1 fruit fly cellular context compared by ENCODE assay signal in genomic region chrX:339866-340571, dm6.
TF ChIP-seq lines count a peak whose summit lies in the region.

No protein-coding gene starts in this region.

TF ChIP-seq in whole organism, embryonic, 481 proteins besides CTCF, POLR2A, EP300 and RAD21 (continued from another document and continues in another):
- TF ChIP-seq Eip74EF (GFP tag; optimal IDR thresholded peaks at IDR 0.05; lab: Kevin White, UChicago) (peak in 1 of 2 experiments; percentile 53), Hr78 (GFP tag; optimal IDR thresholded peaks at IDR 0.05; lab: Kevin White, UChicago) (peak in 1 of 2 experiments; percentile 53), CG17359 (tag; optimal IDR thresholded peaks at IDR 0.05; lab: Kevin White, UChicago) (peak; percentile 20), HLH54F (GFP tag; optimal IDR thresholded peaks at IDR 0.05; lab: Kevin White, UChicago) (no peak), CG4617 (GFP tag; optimal IDR thresholded peaks at IDR 0.05; lab: Kevin White, UChicago; ENCODE audit: borderline replicate concordance) (no peak), CG17612 (GFP tag; IDR thresholded peaks at IDR 0.05; lab: Robert Waterston, UW) (no peak), Dp (GFP tag; optimal IDR thresholded peaks at IDR 0.05; lab: Kevin White, UChicago) (no peak), p53 (GFP tag; optimal IDR thresholded peaks at IDR 0.05; lab: Kevin White, UChicago) (no peak), CG17328 (GFP tag; IDR thresholded peaks at IDR 0.05; lab: Robert Waterston, UW) (no peak), CG4282 (GFP tag; optimal IDR thresholded peaks at IDR 0.05; lab: Kevin White, UChicago) (no peak), CG15601 (tag; optimal IDR thresholded peaks at IDR 0.05; lab: Kevin White, UChicago) (no peak), CG34376 (GFP tag; optimal IDR thresholded peaks at IDR 0.05; lab: Kevin White, UChicago) (no peak), CG18619 (GFP tag; optimal IDR thresholded peaks at IDR 0.05; lab: Kevin White, UChicago) (no peak), CG7987 (GFP tag; optimal IDR thresholded peaks at IDR 0.05; lab: Kevin White, UChicago) (no peak), CG10267 (tag; optimal IDR thresholded peaks at IDR 0.05; lab: Kevin White, UChicago) (no peak), Dref (GFP tag; IDR thresholded peaks at IDR 0.05; lab: Robert Waterston, UW) (no peak), Vsx1 (GFP tag; optimal IDR thresholded peaks at IDR 0.05; lab: Kevin White, UChicago) (no peak), CG17829 (tag; optimal IDR thresholded peaks at IDR 0.05; lab: Kevin White, UChicago) (peak; percentile 4), CG13296 (GFP tag; optimal IDR thresholded peaks at IDR 0.05; lab: Kevin White, UChicago) (no peak), CG1024 (GFP tag; IDR thresholded peaks at IDR 0.05; lab: Robert Waterston, UW) (no peak), CG13775 (GFP tag; optimal IDR thresholded peaks at IDR 0.05; lab: Kevin White, UChicago) (no peak), CG10959 (GFP tag; IDR thresholded peaks at IDR 0.05; lab: Robert Waterston, UW) (no peak), ab (GFP tag; optimal IDR thresholded peaks at IDR 0.05; lab: Kevin White, UChicago) (no peak), CG2678 (tag; optimal IDR thresholded peaks at IDR 0.05; lab: Kevin White, UChicago) (peak; percentile 13), CG11093 (GFP tag; IDR thresholded peaks at IDR 0.05; lab: Robert Waterston, UW) (no peak), Sry-β (GFP tag; optimal IDR thresholded peaks at IDR 0.05; lab: Kevin White, UChicago) (no peak), Hmr (GFP tag; optimal IDR thresholded peaks at IDR 0.05; lab: Kevin White, UChicago) (no peak), Oli (tag; optimal IDR thresholded peaks at IDR 0.05; lab: Kevin White, UChicago) (peak; percentile 9), nau (GFP tag; optimal IDR thresholded peaks at IDR 0.05; lab: Kevin White, UChicago) (no peak), CG14667 (GFP tag; IDR thresholded peaks at IDR 0.05; lab: Robert Waterston, UW) (no peak), trh (GFP tag; optimal IDR thresholded peaks at IDR 0.05; lab: Kevin White, UChicago) (no peak), CG1792 (GFP tag; optimal IDR thresholded peaks at IDR 0.05; lab: Kevin White, UChicago) (no peak), Dbx (GFP tag; IDR thresholded peaks at IDR 0.05; lab: Robert Waterston, UW) (no peak), MBD-R2 (GFP tag; IDR thresholded peaks at IDR 0.05; lab: Robert Waterston, UW) (no peak), Poxn (GFP tag; IDR thresholded peaks at IDR 0.05; lab: Robert Waterston, UW) (no peak), stwl (tag; optimal IDR thresholded peaks at IDR 0.05; lab: Kevin White, UChicago) (peak; percentile 76), Ets65A (GFP tag; lab: Kevin White, UChicago) (no peak), usp (GFP tag; optimal IDR thresholded peaks at IDR 0.05; lab: Kevin White, UChicago) (no peak), maf-S (GFP tag; optimal IDR thresholded peaks at IDR 0.05; lab: Kevin White, UChicago) (no peak), HHEX (GFP tag; optimal IDR thresholded peaks at IDR 0.05; lab: Kevin White, UChicago) (no peak), schlank (tag; optimal IDR thresholded peaks at IDR 0.05; lab: Kevin White, UChicago) (no peak), HmgD (GFP tag; optimal IDR thresholded peaks at IDR 0.05; lab: Kevin White, UChicago) (no peak), Dip2 (GFP tag; IDR thresholded peaks at IDR 0.05; lab: Robert Waterston, UW) (no peak), unpg (GFP tag; optimal IDR thresholded peaks at IDR 0.05; lab: Kevin White, UChicago) (peak; percentile 18), jumu (GFP tag; optimal IDR thresholded peaks at IDR 0.05; lab: Kevin White, UChicago) (no peak), CG43689 (GFP tag; IDR thresholded peaks at IDR 0.05; lab: Robert Waterston, UW) (no peak), lilli (GFP tag; optimal IDR thresholded peaks at IDR 0.05; lab: Kevin White, UChicago) (no peak), da (GFP tag; optimal IDR thresholded peaks at IDR 0.05; lab: Kevin White, UChicago) (no peak), tna (GFP tag; IDR thresholded peaks at IDR 0.05; lab: Robert Waterston, UW; ENCODE audit: partially characterized antibody) (no peak), E2f2 (GFP tag; IDR thresholded peaks at IDR 0.05; lab: Robert Waterston, UW) (no peak), exex (tag; optimal IDR thresholded peaks at IDR 0.05; lab: Kevin White, UChicago) (no peak), NC2α (GFP tag; optimal IDR thresholded peaks at IDR 0.05; lab: Kevin White, UChicago) (no peak), prd (optimal IDR thresholded peaks at IDR 0.05; lab: Kevin White, UChicago) (no peak), prd (GFP tag; IDR thresholded peaks at IDR 0.05; lab: Robert Waterston, UW) (no peak), CG33557 (GFP tag; optimal IDR thresholded peaks at IDR 0.05; lab: Kevin White, UChicago) (no peak), Elba2 (GFP tag; optimal IDR thresholded peaks at IDR 0.05; lab: Kevin White, UChicago) (no peak), Taf1 (GFP tag; IDR thresholded peaks at IDR 0.05; lab: Robert Waterston, UW) (no peak), zfh2 (GFP tag; optimal IDR thresholded peaks at IDR 0.05; lab: Kevin White, UChicago) (no peak), Hsf (GFP tag; optimal IDR thresholded peaks at IDR 0.05; lab: Kevin White, UChicago) (no peak), CG30431 (GFP tag; optimal IDR thresholded peaks at IDR 0.05; lab: Kevin White, UChicago) (no peak), zfh1 (GFP tag; IDR thresholded peaks at IDR 0.05; lab: Robert Waterston, UW) (no peak), CG2889 (GFP tag; IDR thresholded peaks at IDR 0.05; lab: Robert Waterston, UW) (no peak), zf30C (GFP tag; optimal IDR thresholded peaks at IDR 0.05; lab: Kevin White, UChicago) (no peak), CG8089 (GFP tag; optimal IDR thresholded peaks at IDR 0.05; lab: Kevin White, UChicago) (no peak), amos (GFP tag; IDR thresholded peaks at IDR 0.05; lab: Robert Waterston, UW; ENCODE audit: partially characterized antibody) (no peak), CG3065 (GFP tag; optimal IDR thresholded peaks at IDR 0.05; lab: Kevin White, UChicago) (no peak), Ssrp (tag; optimal IDR thresholded peaks at IDR 0.05; lab: Kevin White, UChicago) (no peak), CG6813 (GFP tag; optimal IDR thresholded peaks at IDR 0.05; lab: Kevin White, UChicago) (no peak), Bgb (GFP tag; IDR thresholded peaks at IDR 0.05; lab: Robert Waterston, UW; ENCODE audit: partially characterized antibody) (no peak), Mad (GFP tag; optimal IDR thresholded peaks at IDR 0.05; lab: Kevin White, UChicago) (no peak), sna (GFP tag; IDR thresholded peaks at IDR 0.05; lab: Robert Waterston, UW; ENCODE audit: partially characterized antibody) (no peak), CG42726 (GFP tag; IDR thresholded peaks at IDR 0.05; lab: Robert Waterston, UW; ENCODE audit: partially characterized antibody) (no peak), CG31365 (tag; optimal IDR thresholded peaks at IDR 0.05; lab: Kevin White, UChicago) (no peak), CG2712 (tag; optimal IDR thresholded peaks at IDR 0.05; lab: Kevin White, UChicago) (peak; percentile 37), CG13287 (GFP tag; IDR thresholded peaks at IDR 0.05; lab: Robert Waterston, UW; ENCODE audit: partially characterized antibody) (no peak), CG1602 (GFP tag; optimal IDR thresholded peaks at IDR 0.05; lab: Kevin White, UChicago) (no peak), corto (GFP tag; optimal IDR thresholded peaks at IDR 0.05; lab: Kevin White, UChicago) (no peak), CG17568 (GFP tag; optimal IDR thresholded peaks at IDR 0.05; lab: Kevin White, UChicago) (no peak), Deaf1 (tag; optimal IDR thresholded peaks at IDR 0.05; lab: Kevin White, UChicago) (no peak), disco-r (GFP tag; optimal IDR thresholded peaks at IDR 0.05; lab: Kevin White, UChicago) (no peak), ems (GFP tag; optimal IDR thresholded peaks at IDR 0.05; lab: Kevin White, UChicago) (no peak), CG12299 (tag; optimal IDR thresholded peaks at IDR 0.05; lab: Kevin White, UChicago) (no peak), Lpt (GFP tag; optimal IDR thresholded peaks at IDR 0.05; lab: Kevin White, UChicago) (no peak), ERR (GFP tag; optimal IDR thresholded peaks at IDR 0.05; lab: Kevin White, UChicago) (no peak), gro (GFP tag; optimal IDR thresholded peaks at IDR 0.05; lab: Kevin White, UChicago) (no peak), TFAM (GFP tag; optimal IDR thresholded peaks at IDR 0.05; lab: Kevin White, UChicago) (no peak), CG4854 (GFP tag; optimal IDR thresholded peaks at IDR 0.05; lab: Kevin White, UChicago) (no peak), Nf-YB (GFP tag; optimal IDR thresholded peaks at IDR 0.05; lab: Kevin White, UChicago) (no peak), ato (GFP tag; IDR thresholded peaks at IDR 0.05; lab: Robert Waterston, UW; ENCODE audit: partially characterized antibody) (no peak), Awh (GFP tag; IDR thresholded peaks at IDR 0.05; lab: Robert Waterston, UW) (no peak), CG13123 (GFP tag; optimal IDR thresholded peaks at IDR 0.05; lab: Kevin White, UChicago) (no peak), Nf-YA (GFP tag; IDR thresholded peaks at IDR 0.05; lab: Robert Waterston, UW) (no peak), vvl (GFP tag; IDR thresholded peaks at IDR 0.05; lab: Robert Waterston, UW) (peak; percentile 75), CG5245 (GFP tag; optimal IDR thresholded peaks at IDR 0.05; lab: Kevin White, UChicago) (no peak), CG8944 (GFP tag; optimal IDR thresholded peaks at IDR 0.05; lab: Kevin White, UChicago) (no peak), grau (tag; optimal IDR thresholded peaks at IDR 0.05; lab: Kevin White, UChicago) (peak; percentile 12), Sin3A (optimal IDR thresholded peaks at IDR 0.05; lab: Kevin White, UChicago) (no peak), CG4360 (GFP tag; IDR thresholded peaks at IDR 0.05; lab: Robert Waterston, UW) (no peak), CG32772 (GFP tag; IDR thresholded peaks at IDR 0.05; lab: Robert Waterston, UW) (no peak), Hr51 (GFP tag; optimal IDR thresholded peaks at IDR 0.05; lab: Kevin White, UChicago) (peak in 1 of 2 experiments; percentile 57), CG11456 (GFP tag; IDR thresholded peaks at IDR 0.05; lab: Robert Waterston, UW) (no peak), sd (tag; optimal IDR thresholded peaks at IDR 0.05; lab: Kevin White, UChicago) (peak; percentile 83), CG31441 (GFP tag; IDR thresholded peaks at IDR 0.05; lab: Robert Waterston, UW) (peak; percentile 40; the same call in 1 of the 2 replicates), HLH4C (GFP tag; IDR thresholded peaks at IDR 0.05; lab: Robert Waterston, UW; ENCODE audit: partially characterized antibody) (no peak), Max (GFP tag; optimal IDR thresholded peaks at IDR 0.05; lab: Kevin White, UChicago) (no peak), luna (GFP tag; optimal IDR thresholded peaks at IDR 0.05; lab: Kevin White, UChicago) (no peak), CG15269 (tag; optimal IDR thresholded peaks at IDR 0.05; lab: Kevin White, UChicago) (peak; percentile 18), sr (GFP tag; IDR thresholded peaks at IDR 0.05; lab: Robert Waterston, UW) (no peak), pita (GFP tag; optimal IDR thresholded peaks at IDR 0.05; lab: Kevin White, UChicago) (no peak), CG10321 (GFP tag; IDR thresholded peaks at IDR 0.05; lab: Robert Waterston, UW) (no peak), tgo (GFP tag; IDR thresholded peaks at IDR 0.05; lab: Robert Waterston, UW) (no peak), sob (GFP tag; IDR thresholded peaks at IDR 0.05; lab: Robert Waterston, UW) (no peak), grn (GFP tag; optimal IDR thresholded peaks at IDR 0.05; lab: Kevin White, UChicago) (no peak), CG12942 (GFP tag; optimal IDR thresholded peaks at IDR 0.05; lab: Kevin White, UChicago) (no peak), Hr3 (GFP tag; optimal IDR thresholded peaks at IDR 0.05; lab: Kevin White, UChicago) (no peak), CG12104 (GFP tag; optimal IDR thresholded peaks at IDR 0.05; lab: Kevin White, UChicago) (no peak), CG7839 (tag; optimal IDR thresholded peaks at IDR 0.05; lab: Kevin White, UChicago) (peak; percentile 16), CG13894 (tag; optimal IDR thresholded peaks at IDR 0.05; lab: Kevin White, UChicago) (no peak), CG32767 (GFP tag; IDR thresholded peaks at IDR 0.05; lab: Robert Waterston, UW) (no peak), Nf-YC (tag; optimal IDR thresholded peaks at IDR 0.05; lab: Kevin White, UChicago) (no peak), dmrt99B (tag; optimal IDR thresholded peaks at IDR 0.05; lab: Kevin White, UChicago) (peak; percentile 50), Jarid2 (GFP tag; optimal IDR thresholded peaks at IDR 0.05; lab: Kevin White, UChicago) (no peak), btn (GFP tag; optimal IDR thresholded peaks at IDR 0.05; lab: Kevin White, UChicago) (no peak), inv (GFP tag; IDR thresholded peaks at IDR 0.05; lab: Robert Waterston, UW; ENCODE audit: partially characterized antibody) (no peak), Xrp1 (GFP tag; IDR thresholded peaks at IDR 0.05; lab: Robert Waterston, UW) (no peak), CG15479 (GFP tag; optimal IDR thresholded peaks at IDR 0.05; lab: Kevin White, UChicago) (no peak), sug (tag; optimal IDR thresholded peaks at IDR 0.05; lab: Kevin White, UChicago) (no peak), abd-A (tag; optimal IDR thresholded peaks at IDR 0.05; lab: Kevin White, UChicago) (no peak), lola (GFP tag; optimal IDR thresholded peaks at IDR 0.05; lab: Kevin White, UChicago) (no peak), CG16815 (GFP tag; optimal IDR thresholded peaks at IDR 0.05; lab: Kevin White, UChicago) (no peak), CG9817 (tag; optimal IDR thresholded peaks at IDR 0.05; lab: Kevin White, UChicago) (no peak), vnd (GFP tag; IDR thresholded peaks at IDR 0.05; lab: Robert Waterston, UW; ENCODE audit: partially characterized antibody) (no peak), D19B (GFP tag; optimal IDR thresholded peaks at IDR 0.05; lab: Kevin White, UChicago) (no peak), CG8359 (GFP tag; optimal IDR thresholded peaks at IDR 0.05; lab: Kevin White, UChicago; ENCODE audit: borderline replicate concordance) (no peak), sim (GFP tag; IDR thresholded peaks at IDR 0.05; lab: Robert Waterston, UW) (no peak), Ets97D (GFP tag; optimal IDR thresholded peaks at IDR 0.05; lab: Kevin White, UChicago) (no peak), Kr (GFP tag; optimal IDR thresholded peaks at IDR 0.05; lab: Kevin White, UChicago) (no peak), CG9215 (GFP tag; IDR thresholded peaks at IDR 0.05; lab: Robert Waterston, UW) (no peak), Atf6 (GFP tag; IDR thresholded peaks at IDR 0.05; lab: Robert Waterston, UW) (no peak), NFAT (GFP tag; IDR thresholded peaks at IDR 0.05; lab: Robert Waterston, UW) (no peak)
